Worm (Caenorhabditis elegans) whole organism, L3 larva: ENCODE data around the gene piit-1.

Experiments
- ZK546.5 ChIP-seq: sonication (generic microtip); optimal IDR thresholded peaks from 2 replicates; lab custom pipeline; 2017; ENCODE audit warnings: missing biosample characterization, missing genetic modification characterization
- ama-1 ChIP-seq: fragments of 150-350 bp; optimal IDR thresholded peaks from 2 replicates; lab custom pipeline; 2018
- ceh-16 ChIP-seq: sonication (generic microtip); optimal IDR thresholded peaks from 2 replicates; lab custom pipeline; 2017; ENCODE audit warnings: missing biosample characterization, missing genetic modification characterization
- ceh-82 ChIP-seq: fragments of 150-350 bp; optimal IDR thresholded peaks from 2 replicates; lab custom pipeline; 2014; ENCODE audit warnings: missing biosample characterization, missing genetic modification characterization
- ceh-9 ChIP-seq: sonication (generic microtip); optimal IDR thresholded peaks from 2 replicates; lab custom pipeline; 2018; ENCODE audit warnings: missing biosample characterization, missing genetic modification characterization
- elt-3 ChIP-seq, 3 experiments: fragments of 150-350 bp in 1 of 3; sonication (generic microtip) in 2 of 3; optimal IDR thresholded peaks; 2 replicates in 2 of 3; 4 replicates in 1 of 3; lab custom pipeline; 2014 to 2017; ENCODE audit warnings: missing biosample characterization in 3 of 3, missing genetic modification characterization in 3 of 3
- mdl-1 ChIP-seq: fragments of 150-350 bp; optimal IDR thresholded peaks from 2 replicates; lab custom pipeline; 2014; ENCODE audit warnings: missing biosample characterization, missing genetic modification characterization
- nhr-11 ChIP-seq: fragments of 150-350 bp; optimal IDR thresholded peaks from 2 replicates; lab custom pipeline; 2014; ENCODE audit warnings: missing biosample characterization, missing genetic modification characterization
- nhr-28 ChIP-seq: fragments of 150-350 bp; optimal IDR thresholded peaks from 2 replicates; lab custom pipeline; 2014; ENCODE audit warnings: missing biosample characterization, missing genetic modification characterization
- pqm-1 ChIP-seq: fragments of 150-350 bp; optimal IDR thresholded peaks from 2 replicates; lab custom pipeline; 2017; ENCODE audit warnings: missing biosample characterization, missing genetic modification characterization, inconsistent platforms
- sea-2 ChIP-seq: fragments of 150-350 bp; sonication (generic microtip); optimal IDR thresholded peaks from 4 replicates; lab custom pipeline; 2014; ENCODE audit warnings: missing biosample characterization, missing genetic modification reagents, missing genetic modification characterization
- snpc-4 ChIP-seq: fragments of 150-350 bp; optimal IDR thresholded peaks from 2 replicates; lab custom pipeline; 2014; ENCODE audit warnings: missing biosample characterization, missing genetic modification characterization
- zag-1 ChIP-seq: fragments of 150-350 bp; optimal IDR thresholded peaks from 2 replicates; lab custom pipeline; 2014; ENCODE audit warnings: missing biosample characterization, missing genetic modification characterization
- ztf-4 ChIP-seq: fragments of 150-350 bp; optimal IDR thresholded peaks from 2 replicates; lab custom pipeline; 2014; ENCODE audit warnings: missing biosample characterization, missing genetic modification characterization

- TF ChIP-seq ZK546.5 (tag; lab: Kevin White, UChicago) (no peak), nhr-28 (tag; lab: Kevin White, UChicago) (no peak), ceh-82 (tag; lab: Kevin White, UChicago) (no peak), ztf-4 (tag; lab: Kevin White, UChicago) (no peak), ceh-9 (tag; lab: Kevin White, UChicago) (no peak), zag-1 (tag; lab: Kevin White, UChicago) (no peak), nhr-11 (no peak), mdl-1 (tag; lab: Kevin White, UChicago) (no peak), pqm-1 (no peak), elt-3 (tag; optimal IDR thresholded peaks at IDR 0.05; lab: Kevin White, UChicago) (no peak), snpc-4 (no peak), sea-2 (no peak), ceh-16 (tag; lab: Kevin White, UChicago) (no peak), ama-1 (lab: Kevin White, UChicago) (no peak)
Measured at ce11 chrV:11649254-11649653, 39.3 kb upstream of the piit-1 start.
